Worm (Caenorhabditis elegans) whole organism, L4/young adult: ENCODE measurements around the gene C05A9.2.

Experiments
- dao-5 ChIP-seq: sonication (generic microtip); optimal IDR thresholded peaks from 2 replicates; lab custom pipeline; 2016; ENCODE audit warnings: missing genotype, missing genetic modification characterization, moderate library complexity, missing compliant biosample characterization
- him-1 ChIP-seq: sonication (generic microtip); optimal IDR thresholded peaks from 2 replicates; lab custom pipeline; 2016; ENCODE audit warnings: missing genotype, missing genetic modification reagents, missing genetic modification characterization, missing compliant biosample characterization

- TF ChIP-seq him-1 (tag; lab: Kevin White, UChicago) (no peak), dao-5 (tag; lab: Kevin White, UChicago) (no peak)
These were observed 14.7 kb upstream of the C05A9.2 start, which contains the start of gene pgp-5 for ce11 chrX:10859211-10859610.
